Fruit fly (Drosophila melanogaster): Measurements from ENCODE around the gene CG31921.

CG31921 gene

DNA sequence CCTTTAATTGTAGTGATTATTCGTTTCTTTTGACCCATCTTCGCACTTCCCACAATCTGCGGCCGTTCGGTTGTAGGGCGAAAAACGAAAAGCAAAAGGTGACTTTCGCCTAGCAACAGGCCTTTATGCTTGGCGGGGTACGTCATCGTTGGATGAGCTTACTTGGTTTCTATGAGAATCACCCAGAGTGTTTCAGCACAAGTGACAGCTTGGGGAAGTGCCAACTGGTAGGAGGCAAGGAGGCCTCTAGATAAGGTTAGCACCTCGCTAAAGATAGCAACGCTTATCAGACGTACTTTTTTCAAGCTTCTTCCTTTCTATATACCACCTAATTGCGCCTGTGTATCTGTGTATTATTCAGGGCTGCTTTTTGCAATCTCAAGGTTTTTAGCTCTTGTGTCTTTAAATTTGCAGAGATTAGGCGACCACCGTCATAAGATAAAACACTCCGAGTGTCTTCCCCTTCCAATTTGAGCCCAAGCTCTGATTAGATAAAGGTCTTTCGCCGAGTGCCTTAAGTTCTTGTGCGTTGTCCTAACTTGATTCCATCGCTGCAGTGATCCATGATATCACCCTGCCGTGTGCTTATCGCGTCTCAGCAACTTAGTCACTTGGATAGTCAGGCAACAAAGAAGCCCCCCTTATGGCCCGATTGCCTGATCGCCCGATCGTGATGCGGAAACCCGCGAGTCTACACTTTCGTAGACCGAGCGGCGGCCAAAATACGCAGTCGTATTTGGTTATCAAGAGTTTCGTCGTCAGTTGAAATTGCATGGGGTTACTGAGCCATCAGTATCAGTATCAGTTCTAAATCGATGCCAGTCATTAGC lies 31.0 kb downstream of the CG31921 start:
- no peak for TF ChIP-seq Myc (optimal IDR thresholded peaks at IDR 0.05)
- no peak for TF ChIP-seq insv (optimal IDR thresholded peaks at IDR 0.05)
- TF ChIP-seq h (optimal IDR thresholded peaks at IDR 0.05): no peak
- no peak for TF ChIP-seq ttk (optimal IDR thresholded peaks at IDR 0.05)
- no peak for TF ChIP-seq Sin3A (optimal IDR thresholded peaks at IDR 0.05)
- TF ChIP-seq psq (optimal IDR thresholded peaks at IDR 0.05): no peak

DNA sequence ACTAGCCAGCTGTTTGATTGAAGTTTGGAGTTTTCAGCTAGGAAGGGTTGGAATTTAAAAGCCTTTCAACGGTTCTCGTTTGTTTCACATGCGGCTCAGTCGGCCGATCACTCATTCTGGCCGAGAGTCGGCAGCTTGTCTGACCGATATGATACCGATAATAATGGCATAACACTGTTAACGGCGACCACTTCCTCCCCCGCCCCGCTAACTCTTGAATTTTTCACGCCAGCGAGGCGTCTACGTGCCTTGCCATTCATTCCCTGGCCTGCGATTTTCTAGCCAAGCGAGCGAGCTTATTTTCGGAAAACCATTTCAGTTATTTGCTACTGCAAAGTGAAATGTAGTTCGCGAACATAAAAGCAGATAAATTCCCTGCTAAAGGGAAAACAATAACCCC lies 32.1 kb downstream of the CG31921 start:
- TF ChIP-seq Myc (optimal IDR thresholded peaks at IDR 0.05): no peak
- TF ChIP-seq insv (optimal IDR thresholded peaks at IDR 0.05): no peak
- no peak for TF ChIP-seq psq (optimal IDR thresholded peaks at IDR 0.05)
- TF ChIP-seq Sin3A (optimal IDR thresholded peaks at IDR 0.05): no peak
- no peak for TF ChIP-seq ttk (optimal IDR thresholded peaks at IDR 0.05)
- no peak for TF ChIP-seq h (optimal IDR thresholded peaks at IDR 0.05)

DNA sequence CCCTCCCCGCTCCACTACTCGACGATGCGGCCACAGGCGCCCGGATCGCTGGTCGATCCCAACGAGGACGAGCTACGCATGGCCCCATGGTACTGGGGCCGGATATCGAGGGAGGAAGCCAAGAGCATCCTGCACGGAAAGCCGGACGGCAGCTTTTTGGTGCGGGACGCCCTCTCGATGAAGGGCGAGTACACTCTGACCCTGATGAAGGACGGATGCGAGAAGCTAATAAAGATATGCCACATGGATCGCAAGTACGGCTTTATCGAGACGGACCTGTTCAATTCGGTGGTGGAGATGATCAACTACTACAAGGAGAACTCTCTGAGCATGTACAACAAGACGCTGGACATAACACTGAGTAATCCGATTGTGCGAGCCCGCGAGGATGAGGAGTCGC lies 33.1 kb downstream of the CG31921 start:
- no peak for TF ChIP-seq insv (optimal IDR thresholded peaks at IDR 0.05)
- no peak for TF ChIP-seq Myc (optimal IDR thresholded peaks at IDR 0.05)
- no peak for TF ChIP-seq psq (optimal IDR thresholded peaks at IDR 0.05)
- peak; percentile 67 for TF ChIP-seq ttk (optimal IDR thresholded peaks at IDR 0.05)

DNA sequence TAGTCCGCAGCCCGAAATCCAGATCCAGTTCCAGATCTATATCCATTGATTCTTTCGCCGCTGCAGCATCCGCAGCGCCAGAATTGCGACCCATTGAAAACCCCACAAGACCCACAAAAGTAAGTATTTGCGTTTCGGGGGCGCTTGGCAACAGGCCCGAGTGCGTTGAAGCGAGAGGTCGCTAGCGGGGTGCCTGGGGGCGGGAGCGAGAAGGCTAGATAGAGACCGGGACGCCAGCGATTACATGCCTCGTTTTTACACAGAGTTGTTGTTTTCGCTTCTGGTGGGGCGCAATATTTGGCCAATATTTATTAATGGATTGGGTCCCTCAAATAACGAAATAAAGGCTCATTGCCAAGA lies 33.9 kb downstream of the CG31921 start:
- TF ChIP-seq ttk (optimal IDR thresholded peaks at IDR 0.05) (no peak), psq (optimal IDR thresholded peaks at IDR 0.05) (no peak), h (optimal IDR thresholded peaks at IDR 0.05) (no peak), Myc (optimal IDR thresholded peaks at IDR 0.05) (no peak), insv (optimal IDR thresholded peaks at IDR 0.05) (no peak), Sin3A (optimal IDR thresholded peaks at IDR 0.05) (no peak)

DNA sequence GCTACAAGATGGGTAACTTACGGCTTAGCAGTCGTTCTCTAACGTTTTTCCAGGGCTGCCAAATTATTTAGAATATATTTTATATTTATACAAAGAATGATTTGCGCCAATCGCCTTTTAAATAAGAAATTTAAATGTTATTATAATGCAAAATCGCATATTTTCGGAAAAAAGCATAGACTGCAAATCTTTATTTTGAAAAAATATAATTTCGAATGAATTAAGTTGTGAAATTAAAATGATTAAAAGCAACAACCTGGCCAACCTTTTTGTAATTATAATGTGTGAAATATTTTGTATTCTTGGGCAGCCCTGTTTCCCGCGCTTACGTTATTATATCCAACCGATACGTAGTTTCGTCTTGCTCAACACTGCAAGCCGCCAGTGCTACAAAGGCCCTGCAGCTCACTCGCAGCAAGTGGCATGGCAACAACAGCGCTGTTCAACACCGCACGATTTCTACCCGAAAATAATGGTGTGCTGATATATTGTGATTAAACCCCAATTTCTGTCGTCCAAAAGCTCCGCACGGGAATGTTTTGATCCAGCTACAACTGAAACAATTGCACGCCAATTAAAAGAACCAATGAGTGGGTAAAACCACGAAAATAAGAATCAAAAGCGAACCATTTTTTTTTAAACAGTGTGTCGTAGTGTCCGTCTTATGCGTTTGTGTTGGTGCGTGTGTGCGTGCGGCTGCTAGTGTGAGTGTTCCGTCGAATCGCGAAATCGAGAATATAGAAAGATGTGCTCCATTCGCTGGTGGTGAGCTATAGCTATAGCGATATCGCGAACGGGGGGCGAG lies 34.5 kb downstream of the CG31921 start, which contains the start of gene Pi3K21B:
Gene Pi3K21B, plus strand, starts transcription at position 401 of the 805 bp plus-strand sequence.
- TF ChIP-seq insv (optimal IDR thresholded peaks at IDR 0.05) (no peak), h (optimal IDR thresholded peaks at IDR 0.05) (peak; percentile 39), ttk (optimal IDR thresholded peaks at IDR 0.05) (no peak)

DNA sequence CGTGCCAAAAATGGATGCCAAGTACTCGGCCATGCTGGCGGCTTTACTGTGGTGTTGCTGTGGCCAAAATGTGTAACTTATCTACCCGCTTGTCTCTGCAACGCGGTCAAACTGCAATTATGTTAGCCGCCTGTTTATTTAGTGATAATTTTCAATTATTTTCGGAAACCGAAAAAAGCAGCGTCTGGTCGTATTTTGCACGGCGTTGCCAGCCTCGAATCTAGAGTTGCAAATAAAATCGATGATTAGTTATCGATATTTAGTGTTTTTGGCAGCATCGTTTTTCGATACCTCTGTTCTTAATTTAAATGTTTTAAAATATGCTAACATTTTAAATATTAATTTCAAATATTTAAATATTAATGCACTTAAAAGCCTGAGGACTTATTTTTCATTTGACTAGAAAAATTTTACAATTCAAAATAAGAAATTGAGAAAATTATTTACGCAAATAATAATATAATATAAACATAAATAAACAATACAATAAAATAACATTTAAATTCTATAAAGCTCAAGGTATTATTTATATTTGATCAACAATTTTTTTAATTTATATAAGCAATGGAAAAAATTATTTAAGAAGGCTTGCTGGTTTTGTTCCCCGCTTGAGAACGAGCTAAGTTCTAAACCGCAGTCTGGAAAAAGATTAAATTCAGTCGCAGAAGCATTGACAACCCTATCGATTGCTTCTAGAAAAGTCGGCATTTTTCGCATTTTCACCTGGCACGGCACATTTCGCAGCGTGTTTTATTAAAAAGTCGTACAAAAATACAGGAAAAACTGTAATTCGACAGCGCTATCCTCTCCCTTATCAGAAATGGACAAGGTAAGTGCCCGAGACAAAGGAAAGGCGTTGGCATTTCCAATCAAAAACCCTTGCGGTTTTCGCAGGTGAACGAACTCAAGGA lies 37.4 kb downstream of the CG31921 start, which contains the start of the genes U2af38 and Stip1:
Gene U2af38, minus strand, starts transcription at position 230 of the 911 bp plus-strand sequence.
Gene Stip1, plus strand, starts transcription at position 671 of the 911 bp plus-strand sequence.
- TF ChIP-seq ttk (optimal IDR thresholded peaks at IDR 0.05): no peak
- no peak for TF ChIP-seq insv (optimal IDR thresholded peaks at IDR 0.05)
- no peak for TF ChIP-seq Sin3A (optimal IDR thresholded peaks at IDR 0.05)
- no peak for TF ChIP-seq h (optimal IDR thresholded peaks at IDR 0.05)
- no peak for TF ChIP-seq psq (optimal IDR thresholded peaks at IDR 0.05)
- TF ChIP-seq Myc (optimal IDR thresholded peaks at IDR 0.05): no peak

DNA sequence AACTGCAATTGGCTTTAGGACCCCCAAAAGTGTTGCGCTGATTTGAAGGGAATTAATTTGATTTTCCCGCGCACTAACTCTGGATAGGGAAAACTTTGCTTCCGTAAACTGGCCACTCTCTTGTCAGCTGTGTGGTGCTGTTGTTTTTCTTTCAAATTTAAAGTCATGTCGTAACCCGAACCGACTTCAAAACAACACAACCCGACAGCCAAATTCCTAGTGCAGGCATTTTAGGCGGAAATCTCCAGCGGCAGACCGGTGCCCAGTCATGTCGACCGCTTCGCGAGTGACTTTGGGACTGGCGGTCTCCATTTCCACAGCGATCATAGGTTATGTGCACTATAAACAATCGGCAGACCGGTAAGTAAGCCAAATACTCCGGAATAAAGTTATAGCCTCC lies 39.8 kb downstream of the CG31921 start, which contains the start of gene CG11562:
Gene CG11562, plus strand, starts transcription at position 119 of the 400 bp plus-strand sequence.
- TF ChIP-seq insv (optimal IDR thresholded peaks at IDR 0.05) (no peak), Myc (optimal IDR thresholded peaks at IDR 0.05) (no peak), h (optimal IDR thresholded peaks at IDR 0.05) (no peak), Sin3A (optimal IDR thresholded peaks at IDR 0.05) (no peak), psq (optimal IDR thresholded peaks at IDR 0.05) (no peak), ttk (optimal IDR thresholded peaks at IDR 0.05) (no peak)

DNA sequence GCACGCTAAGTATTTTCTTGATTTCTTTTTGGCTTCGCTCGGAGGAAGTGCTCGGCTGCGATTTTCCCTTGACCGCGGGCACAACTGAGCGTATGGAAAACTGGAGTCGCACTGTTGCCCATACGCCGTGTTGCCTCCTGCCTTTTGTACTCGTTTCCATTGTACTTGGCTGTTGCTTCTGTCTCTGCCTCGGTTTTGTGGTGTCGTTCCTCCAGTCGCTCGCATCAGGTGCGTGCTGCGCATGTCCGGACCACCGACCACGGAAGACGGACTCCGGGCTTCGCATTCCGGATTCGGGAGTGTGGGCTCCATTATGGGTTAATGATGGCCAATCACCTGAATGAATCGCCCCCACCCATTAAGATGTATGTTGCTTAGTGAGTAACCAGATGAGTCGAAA lies 40.5 kb downstream of the CG31921 start, which contains the start of gene CG3625:
Gene CG3625, minus strand, starts transcription at position 139 of the 400 bp plus-strand sequence.
- TF ChIP-seq psq (optimal IDR thresholded peaks at IDR 0.05): no peak
- TF ChIP-seq h (optimal IDR thresholded peaks at IDR 0.05): no peak
- no peak for TF ChIP-seq Sin3A (optimal IDR thresholded peaks at IDR 0.05)
- no peak for TF ChIP-seq insv (optimal IDR thresholded peaks at IDR 0.05)
- TF ChIP-seq Myc (optimal IDR thresholded peaks at IDR 0.05): no peak
- TF ChIP-seq ttk (optimal IDR thresholded peaks at IDR 0.05): no peak

DNA sequence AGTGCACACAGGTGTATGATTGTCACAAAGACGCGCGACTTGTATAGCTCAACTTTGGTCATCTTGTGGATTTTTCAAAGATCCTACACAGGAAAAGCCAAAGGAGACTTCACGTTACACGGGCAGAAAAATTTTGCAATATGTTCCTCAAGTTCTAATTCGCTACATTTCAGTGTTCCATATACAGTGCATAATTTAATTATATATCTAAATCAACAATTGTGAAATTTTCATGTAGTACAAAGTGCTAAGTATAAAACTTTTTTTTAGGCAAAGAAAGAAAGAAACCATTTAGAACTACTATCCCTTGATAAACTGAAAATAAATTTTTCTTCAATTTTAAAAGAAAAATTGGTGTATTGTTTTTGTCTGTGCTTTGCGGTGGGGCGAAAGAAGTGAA lies 41.2 kb downstream of the CG31921 start:
- TF ChIP-seq Myc (optimal IDR thresholded peaks at IDR 0.05): no peak
- no peak for TF ChIP-seq insv (optimal IDR thresholded peaks at IDR 0.05)
- no peak for TF ChIP-seq Sin3A (optimal IDR thresholded peaks at IDR 0.05)
- no peak for TF ChIP-seq h (optimal IDR thresholded peaks at IDR 0.05)
- no peak for TF ChIP-seq psq (optimal IDR thresholded peaks at IDR 0.05)
- no peak for TF ChIP-seq ttk (optimal IDR thresholded peaks at IDR 0.05)

DNA sequence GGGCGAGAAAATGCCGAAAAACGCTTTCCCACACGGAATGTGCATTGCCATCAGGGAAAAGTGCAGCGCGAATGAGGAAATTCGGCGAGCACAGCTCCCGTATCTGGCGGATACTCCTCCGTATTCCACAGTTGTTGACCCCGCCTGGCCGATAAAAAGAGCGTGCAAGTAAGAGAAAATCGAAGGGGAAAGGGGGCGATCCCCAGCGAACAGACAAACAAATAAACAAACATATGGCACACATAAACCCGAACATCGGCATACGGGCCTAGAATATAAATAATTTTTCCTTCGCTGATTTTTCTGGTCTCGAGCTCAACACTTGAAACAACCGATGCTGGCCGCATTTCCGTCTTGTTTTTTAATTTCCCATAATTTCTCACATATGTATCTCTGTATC lies 41.8 kb downstream of the CG31921 start:
- TF ChIP-seq ttk (optimal IDR thresholded peaks at IDR 0.05) (no peak), Myc (optimal IDR thresholded peaks at IDR 0.05) (no peak), h (optimal IDR thresholded peaks at IDR 0.05) (no peak), Sin3A (optimal IDR thresholded peaks at IDR 0.05) (no peak), psq (optimal IDR thresholded peaks at IDR 0.05) (no peak), insv (optimal IDR thresholded peaks at IDR 0.05) (no peak)

DNA sequence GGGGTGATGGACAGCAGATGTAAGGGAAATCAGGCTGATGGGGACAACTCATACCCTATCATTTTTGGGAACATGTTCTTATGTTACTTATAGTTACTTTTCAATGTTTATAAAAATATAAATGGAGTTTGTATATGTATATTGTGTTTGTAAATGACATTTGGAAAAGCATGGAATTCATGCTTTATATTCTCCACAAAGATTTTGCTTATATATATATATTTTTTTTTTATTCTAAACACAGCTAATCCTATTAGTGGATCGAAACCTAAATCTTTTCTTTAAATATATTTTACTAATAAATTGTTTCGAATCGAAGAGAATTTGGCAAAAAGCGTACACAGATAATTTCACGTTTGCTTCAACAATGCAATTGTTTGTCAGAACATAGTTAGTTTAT lies 43.1 kb downstream of the CG31921 start, which contains the start of gene Amnionless:
Gene Amnionless, minus strand, starts transcription at position 101 of the 400 bp plus-strand sequence.
- no peak for TF ChIP-seq Sin3A (optimal IDR thresholded peaks at IDR 0.05)
- no peak for TF ChIP-seq ttk (optimal IDR thresholded peaks at IDR 0.05)
- no peak for TF ChIP-seq Myc (optimal IDR thresholded peaks at IDR 0.05)
- TF ChIP-seq insv (optimal IDR thresholded peaks at IDR 0.05): no peak
- TF ChIP-seq psq (optimal IDR thresholded peaks at IDR 0.05): no peak
- no peak for TF ChIP-seq h (optimal IDR thresholded peaks at IDR 0.05)
